Worm (Caenorhabditis elegans): Measurements from ENCODE around the gene ver-1.
"Not testable (repeated sequence)": the region's sequence is repeated elsewhere in the genome, so short reads cannot be mapped to it uniquely, and the experiment has no call there.

Gene ver-1

DNA sequence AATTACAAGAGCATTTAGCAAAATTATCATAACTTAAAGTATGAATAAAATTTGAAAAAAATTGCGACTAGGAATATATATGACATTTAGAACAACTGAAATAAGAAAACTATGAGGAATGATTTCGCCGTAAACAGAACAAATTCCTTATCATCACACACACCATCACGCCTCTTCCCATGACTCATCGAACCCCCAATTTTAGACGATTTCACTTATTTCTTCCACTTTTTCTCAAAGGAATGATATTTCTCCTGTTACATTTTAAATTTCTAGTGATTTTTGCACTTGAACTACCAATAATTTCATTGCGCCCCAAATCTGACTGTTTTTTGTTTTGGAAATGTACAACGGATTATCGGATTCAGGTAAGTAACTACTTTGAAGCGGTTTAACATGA is at the start of gene ver-1, which contains the start of gene zig-13:
Gene ver-1, plus strand, starts transcription at position 180 of the 400 bp plus-strand sequence.
Gene zig-13, minus strand, starts transcription at position 101 of the 400 bp plus-strand sequence.
- TF ChIP-seq nhr-25 (tag; optimal IDR thresholded peaks at IDR 0.05) = no peak
- no peak for TF ChIP-seq jun-1 (tag; optimal IDR thresholded peaks at IDR 0.05)
- TF ChIP-seq sea-2 (GFP tag; optimal IDR thresholded peaks at IDR 0.05) = no peak
- no peak for TF ChIP-seq R02D3.7 (tag; optimal IDR thresholded peaks at IDR 0.05)
- no peak for TF ChIP-seq lin-15B (tag; optimal IDR thresholded peaks at IDR 0.05)
- no peak for TF ChIP-seq zag-1 (tag; optimal IDR thresholded peaks at IDR 0.05)

ce11 chrIII:114603-115002 is 42.0 kb upstream of the ver-1 start, which contains the start of gene C29F9.6:
Gene C29F9.6 (plus strand): TSS chrIII:114903.
- no peak for TF ChIP-seq fos-1 (tag; optimal IDR thresholded peaks at IDR 0.05)

- no peak for TF ChIP-seq aly-2 (tag; optimal IDR thresholded peaks at IDR 0.05)
- no peak for TF ChIP-seq ceh-16 (tag; optimal IDR thresholded peaks at IDR 0.05)
- no peak for TF ChIP-seq eor-1 (tag; optimal IDR thresholded peaks at IDR 0.05)
- TF ChIP-seq egl-5 (tag; optimal IDR thresholded peaks at IDR 0.05) = no peak
- TF ChIP-seq zag-1 (tag; optimal IDR thresholded peaks at IDR 0.05) = no peak
- TF ChIP-seq tbx-2 (tag; optimal IDR thresholded peaks at IDR 0.05) = no peak
- TF ChIP-seq nhr-237 (tag; optimal IDR thresholded peaks at IDR 0.05) = no peak
- no peak for TF ChIP-seq ZK546.5 (tag; optimal IDR thresholded peaks at IDR 0.05)
- TF ChIP-seq pqm-1 (tag; optimal IDR thresholded peaks at IDR 0.05) = no peak
- no peak for TF ChIP-seq fkh-10 (GFP tag; optimal IDR thresholded peaks at IDR 0.05)
- TF ChIP-seq ceh-9 (tag; optimal IDR thresholded peaks at IDR 0.05) = no peak
- no peak for TF ChIP-seq nhr-11 (tag; optimal IDR thresholded peaks at IDR 0.05)
- TF ChIP-seq daf-12 (tag; optimal IDR thresholded peaks at IDR 0.05) = no peak
- no peak for TF ChIP-seq nhr-76 (tag; optimal IDR thresholded peaks at IDR 0.05)
- TF ChIP-seq lin-39 (tag; optimal IDR thresholded peaks at IDR 0.05) = no peak
- TF ChIP-seq unc-39 (tag; optimal IDR thresholded peaks at IDR 0.05) = no peak
- no peak for TF ChIP-seq elt-3 (tag; optimal IDR thresholded peaks at IDR 0.05)
- TF ChIP-seq lsy-12 (tag; optimal IDR thresholded peaks at IDR 0.05) = no peak
These were observed 39.4 kb upstream of the ver-1 start, which contains the start of gene C29F9.5 for ce11 chrIII:117210-117609. Gene C29F9.5 (plus strand): TSS chrIII:117510.

- TF ChIP-seq zag-1 (tag; optimal IDR thresholded peaks at IDR 0.05) (no peak), fkh-2 (tag; optimal IDR thresholded peaks at IDR 0.05) (no peak), jun-1 (tag; optimal IDR thresholded peaks at IDR 0.05) (no peak), unc-39 (tag; optimal IDR thresholded peaks at IDR 0.05) (no peak), ztf-11 (tag; optimal IDR thresholded peaks at IDR 0.05) (no peak), aly-2 (tag; optimal IDR thresholded peaks at IDR 0.05) (no peak), nfya-1 (tag; optimal IDR thresholded peaks at IDR 0.05; ENCODE audit: insufficient read depth) (no peak), snpc-4 (tag; optimal IDR thresholded peaks at IDR 0.05) (no peak)
These were observed 38.8 kb upstream of the ver-1 start for ce11 chrIII:117857-118256.

DNA sequence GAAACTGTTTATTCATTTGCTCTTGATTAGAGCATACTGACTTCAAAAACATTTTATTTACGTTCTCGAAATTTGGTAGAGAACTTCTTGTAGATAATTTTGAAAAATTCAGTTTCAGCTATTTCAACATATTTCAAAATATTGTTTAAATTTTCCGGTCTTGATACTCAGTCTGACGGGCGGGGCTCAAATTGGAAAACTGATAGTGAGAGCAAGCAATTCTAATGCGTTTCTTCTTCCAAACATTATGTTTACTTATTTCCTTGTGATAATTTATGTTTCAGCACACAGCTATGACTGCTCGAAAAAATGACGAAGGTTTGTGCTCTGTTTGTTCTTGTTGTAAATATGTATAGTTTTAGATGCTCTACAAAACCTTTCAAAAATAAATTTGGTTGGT is 36.4 kb upstream of the ver-1 start, which contains the start of gene pals-24:
Gene pals-24, plus strand, starts transcription at position 237 of the 400 bp plus-strand sequence.
- TF ChIP-seq nhr-23 (tag; optimal IDR thresholded peaks at IDR 0.05) = no peak
- peak; percentile 46 for TF ChIP-seq jun-1 (tag; optimal IDR thresholded peaks at IDR 0.05)
- no peak for TF ChIP-seq unc-39 (tag; optimal IDR thresholded peaks at IDR 0.05)
- no peak for TF ChIP-seq nhr-28 (tag; optimal IDR thresholded peaks at IDR 0.05)
- TF ChIP-seq lin-15B (tag; optimal IDR thresholded peaks at IDR 0.05) = no peak
- no peak for TF ChIP-seq ama-1 (optimal IDR thresholded peaks at IDR 0.05)
- peak; percentile 84 for TF ChIP-seq elt-2 (tag; optimal IDR thresholded peaks at IDR 0.05)
- TF ChIP-seq pha-4 (tag; optimal IDR thresholded peaks at IDR 0.05) = peak; percentile 58
- TF ChIP-seq ceh-9 (tag; optimal IDR thresholded peaks at IDR 0.05) = no peak
- TF ChIP-seq snpc-4 (tag; optimal IDR thresholded peaks at IDR 0.05) = no peak
- TF ChIP-seq pqm-1 (tag; optimal IDR thresholded peaks at IDR 0.05) = peak; percentile 87

- TF ChIP-seq elt-1, mdl-1, eor-1 (tag; optimal IDR thresholded peaks at IDR 0.05): not testable (repeated sequence)
These were observed 34.6 kb upstream of the ver-1 start, which contains the start of gene C29F9.12 for ce11 chrIII:121983-122449. Gene C29F9.12 (minus strand): TSS chrIII:122033.
